Fruit fly (Drosophila melanogaster) whole organism: ENCODE data around the gene Dbx.

Experiments used
- CG8478 ChIP-seq: fragments of >200 bp; optimal IDR thresholded peaks from 2 replicates; lab custom pipeline; 2018; ENCODE audit warnings: inconsistent platforms
- pan ChIP-seq: fragments of >200 bp; optimal IDR thresholded peaks from 2 replicates; lab custom pipeline; 2017

DNA sequence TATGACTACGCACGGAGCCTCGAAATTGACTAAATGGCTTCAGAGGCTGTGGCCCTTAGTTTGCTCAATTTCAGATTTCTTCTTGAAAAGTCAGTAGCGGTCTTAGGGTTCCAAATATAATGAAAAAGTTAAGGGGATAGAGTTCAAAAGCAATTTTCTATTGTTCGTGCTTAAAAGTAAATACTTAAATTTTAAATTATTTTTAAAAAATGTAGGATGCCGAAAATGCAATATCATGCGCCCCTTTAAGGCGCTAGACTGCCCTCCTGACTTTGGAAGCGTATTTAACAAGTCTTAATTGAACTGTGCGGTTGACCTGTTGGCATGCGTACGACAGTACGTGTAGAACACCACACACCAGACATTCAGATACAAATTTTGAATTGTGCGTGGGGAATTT, 6.4 kb upstream of the Dbx start:
- TF ChIP-seq CG8478 (lab: Kevin White, UChicago): no peak
- TF ChIP-seq pan (lab: Kevin White, UChicago): no peak
